Worm (Caenorhabditis elegans): Measurements from ENCODE around the gene acc-3.
A peak's percentile ranks its signal among the peaks of the same experiment; 100 is the strongest.

DNA sequence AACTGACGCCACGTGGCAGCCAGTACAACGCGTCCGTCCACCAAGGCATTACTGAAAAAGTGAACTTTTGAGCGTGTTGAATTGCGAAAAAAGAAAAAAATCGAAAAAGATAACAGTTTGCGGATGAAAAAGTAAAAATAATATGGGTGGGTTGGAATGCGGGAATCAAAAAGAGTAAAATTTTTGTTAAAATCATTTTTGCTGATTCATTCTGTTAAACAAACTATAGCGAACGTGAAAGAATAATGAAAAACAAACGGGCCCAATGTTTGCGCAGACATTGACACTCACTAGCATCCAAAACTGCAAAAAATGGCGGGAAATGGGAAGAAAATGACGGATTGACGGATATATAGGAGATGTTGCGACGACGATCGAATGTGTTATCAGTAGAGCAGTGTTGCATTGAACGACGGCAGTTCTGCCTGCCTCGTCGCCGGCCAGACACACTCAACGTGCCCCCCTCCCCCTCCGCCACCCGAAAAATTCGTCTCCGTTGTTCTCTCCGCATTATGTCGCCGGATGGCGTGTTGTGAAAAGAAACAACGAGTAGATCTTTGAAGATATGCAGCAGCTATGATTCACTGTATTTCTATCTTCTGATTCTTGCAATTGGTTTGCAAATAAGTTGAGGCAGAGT is 27.8 kb downstream of the acc-3 start, which contains the start of gene hyl-2:
- TF ChIP-seq sox-4 (tag; optimal IDR thresholded peaks at IDR 0.05) (no peak), ceh-2 (tag; optimal IDR thresholded peaks at IDR 0.05) (no peak), pag-3 (tag; optimal IDR thresholded peaks at IDR 0.05; ENCODE audit: borderline replicate concordance) (no peak), pqm-1 (tag; optimal IDR thresholded peaks at IDR 0.05) (no peak), nfya-1 (tag; optimal IDR thresholded peaks at IDR 0.05) (peak; percentile 18), lin-11 (tag; optimal IDR thresholded peaks at IDR 0.05) (no peak), pha-4 (tag; optimal IDR thresholded peaks at IDR 0.05) (no peak), ref-2 (tag; optimal IDR thresholded peaks at IDR 0.05) (no peak), rnt-1 (tag; optimal IDR thresholded peaks at IDR 0.05) (no peak)

Measured in whole organism, late embryonic.